Fruit fly (Drosophila melanogaster) whole organism, embryonic: ENCODE results near the gene Oatp26F.

Experiments
- Asciz ChIP-seq: fragments of 200-800 bp; sonication (Bioruptor generic); optimal IDR thresholded peaks from 2 replicates; lab custom pipeline; 2017; ENCODE audit warnings: missing biosample characterization, mild to moderate bottlenecking, missing genetic modification characterization, missing genetic modification reagents
- BEAF-32 ChIP-seq: fragments of 200-800 bp; sonication (Bioruptor generic); optimal IDR thresholded peaks from 3 replicates; lab custom pipeline; 2017; ENCODE audit warnings: missing biosample characterization, missing genetic modification characterization, mild to moderate bottlenecking, moderate library complexity, missing genetic modification reagents
- CG10274 ChIP-seq: fragments of 200-800 bp; sonication (Bioruptor generic); optimal IDR thresholded peaks from 3 replicates; lab custom pipeline; 2017; ENCODE audit warnings: missing biosample characterization, mild to moderate bottlenecking, missing genetic modification characterization
- CG11456 ChIP-seq: fragments of 200-800 bp; sonication (Bioruptor generic); IDR thresholded peaks from 3 replicates; pipeline ENCODE4 v1.3.6; 2022; ENCODE audit warnings: missing biosample characterization, missing genetic modification characterization
- CG12104 ChIP-seq: fragments of 200-800 bp; sonication (Bioruptor generic); optimal IDR thresholded peaks from 3 replicates; lab custom pipeline; 2016; ENCODE audit warnings: missing biosample characterization, missing genetic modification characterization
- CG13123 ChIP-seq: fragments of 200-800 bp; sonication (Bioruptor generic); optimal IDR thresholded peaks from 2 replicates; lab custom pipeline; 2016; ENCODE audit warnings: missing biosample characterization, missing genetic modification characterization
- CG13287 ChIP-seq: fragments of 200-800 bp; sonication (Bioruptor generic); IDR thresholded peaks from 2 replicates; pipeline ENCODE4 v1.3.6; 2022; ENCODE audit warnings: missing biosample characterization, missing genetic modification characterization; ENCODE audit not compliant: partially characterized antibody
- CG14667 ChIP-seq: fragments of 200-800 bp; sonication (Bioruptor generic); IDR thresholded peaks from 2 replicates; pipeline ENCODE4 v1.3.6; 2022; ENCODE audit warnings: missing biosample characterization, missing genetic modification characterization
- CG15601 ChIP-seq: fragments of 200-800 bp; sonication (Bioruptor generic); optimal IDR thresholded peaks from 3 replicates; lab custom pipeline; 2019; ENCODE audit warnings: missing biosample characterization, mild to moderate bottlenecking, missing genetic modification characterization, moderate library complexity
- CG15696 ChIP-seq: fragments of 200-800 bp; sonication (Bioruptor generic); optimal IDR thresholded peaks from 2 replicates; lab custom pipeline; 2019; ENCODE audit warnings: missing biosample characterization, mild to moderate bottlenecking, missing genetic modification characterization, moderate library complexity
- CG18619 ChIP-seq: fragments of 200-800 bp; sonication (Bioruptor generic); optimal IDR thresholded peaks from 3 replicates; lab custom pipeline; 2017; ENCODE audit warnings: missing biosample characterization, mild to moderate bottlenecking, missing genetic modification characterization
- CG18764 ChIP-seq: fragments of 200-800 bp; sonication (Bioruptor generic); optimal IDR thresholded peaks from 3 replicates; lab custom pipeline; 2016; ENCODE audit warnings: missing biosample characterization, missing genetic modification characterization
- CG2129 ChIP-seq: fragments of 200-800 bp; sonication (Bioruptor generic); IDR thresholded peaks from 2 replicates; pipeline ENCODE4 v1.3.6; 2022; ENCODE audit warnings: missing biosample characterization, missing genetic modification characterization; ENCODE audit not compliant: partially characterized antibody
- CG31224 ChIP-seq: fragments of 200-800 bp; sonication (Bioruptor generic); IDR thresholded peaks from 2 replicates; pipeline ENCODE4 v1.3.6; 2022; ENCODE audit warnings: missing biosample characterization, missing genetic modification characterization
- CG3163 ChIP-seq: fragments of 200-800 bp; sonication (Bioruptor generic); optimal IDR thresholded peaks from 3 replicates; lab custom pipeline; 2016; ENCODE audit warnings: missing biosample characterization, missing genetic modification characterization
- CG4707 ChIP-seq: fragments of 200-800 bp; sonication (Bioruptor generic); optimal IDR thresholded peaks from 2 replicates; lab custom pipeline; 2018; ENCODE audit warnings: missing biosample characterization, mild to moderate bottlenecking, missing genetic modification characterization, moderate library complexity
- CG6254 ChIP-seq: fragments of 200-800 bp; sonication (Bioruptor generic); optimal IDR thresholded peaks from 3 replicates; lab custom pipeline; 2017; ENCODE audit warnings: mild to moderate bottlenecking, missing biosample characterization, missing genetic modification reagents, missing genetic modification characterization
- CG7357 ChIP-seq: fragments of 200-800 bp; sonication (Bioruptor generic); IDR thresholded peaks from 3 replicates; pipeline ENCODE4 v1.3.6; 2022; ENCODE audit warnings: missing biosample characterization, missing genetic modification characterization
- CG7372 ChIP-seq: fragments of 200-800 bp; sonication (Bioruptor generic); IDR thresholded peaks from 2 replicates; pipeline ENCODE4 v1.3.6; 2022; ENCODE audit warnings: missing biosample characterization, missing genetic modification characterization
- CG7745 ChIP-seq: fragments of 200-800 bp; sonication (Bioruptor generic); optimal IDR thresholded peaks from 2 replicates; lab custom pipeline; 2018; ENCODE audit warnings: missing biosample characterization, mild to moderate bottlenecking, missing genetic modification characterization, moderate library complexity
- CG7963 ChIP-seq: fragments of 200-800 bp; sonication (Bioruptor generic); IDR thresholded peaks from 3 replicates; pipeline ENCODE4 v1.3.6; 2022; ENCODE audit warnings: missing biosample characterization, missing genetic modification characterization; ENCODE audit not compliant: partially characterized antibody
- CG8281 ChIP-seq: fragments of 200-800 bp; sonication (Bioruptor generic); optimal IDR thresholded peaks from 2 replicates; lab custom pipeline; 2018; ENCODE audit warnings: missing biosample characterization, mild to moderate bottlenecking, missing genetic modification characterization, moderate library complexity
- CG8290 ChIP-seq, 3 experiments: fragments of 200-800 bp; sonication (Bioruptor generic); optimal IDR thresholded peaks; 2 replicates each; lab custom pipeline; 2016 to 2019; ENCODE audit warnings: missing biosample characterization in 3 of 3, missing genetic modification characterization in 3 of 3, mild to moderate bottlenecking in 2 of 3, moderate library complexity in 1 of 3
- CG8359 ChIP-seq: fragments of 200-800 bp; sonication (Bioruptor generic); optimal IDR thresholded peaks from 2 replicates; lab custom pipeline; 2017; ENCODE audit warnings: missing biosample characterization, mild to moderate bottlenecking, missing genetic modification characterization, borderline replicate concordance
- CG9437 ChIP-seq: fragments of 200-800 bp; sonication (Bioruptor generic); optimal IDR thresholded peaks from 2 replicates; lab custom pipeline; 2018; ENCODE audit warnings: missing biosample characterization, mild to moderate bottlenecking, missing genetic modification characterization
- CG9932 ChIP-seq: fragments of 200-800 bp; sonication (Bioruptor generic); IDR thresholded peaks from 2 replicates; pipeline ENCODE4 v1.3.6; 2022; ENCODE audit warnings: missing biosample characterization, missing genetic modification characterization
- Dll ChIP-seq: fragments of 200-800 bp; sonication (Bioruptor generic); IDR thresholded peaks from 4 replicates; pipeline ENCODE4 v1.3.6; 2022; ENCODE audit warnings: missing biosample characterization, missing genetic modification characterization; ENCODE audit not compliant: partially characterized antibody
- Dp ChIP-seq: fragments of 200-800 bp; sonication (Bioruptor generic); optimal IDR thresholded peaks from 2 replicates; lab custom pipeline; 2018; ENCODE audit warnings: missing biosample characterization, mild to moderate bottlenecking, missing genetic modification characterization, moderate library complexity
- Fer3 ChIP-seq: fragments of 200-800 bp; sonication (Bioruptor generic); optimal IDR thresholded peaks from 2 replicates; lab custom pipeline; 2018; ENCODE audit warnings: missing biosample characterization, mild to moderate bottlenecking, missing genetic modification characterization, moderate library complexity
- H15 ChIP-seq: fragments of 200-800 bp; sonication (Bioruptor generic); IDR thresholded peaks from 3 replicates; pipeline ENCODE4 v1.3.6; 2022; ENCODE audit warnings: missing biosample characterization, missing genetic modification characterization
- HLH54F ChIP-seq: fragments of 200-800 bp; sonication (Bioruptor generic); optimal IDR thresholded peaks from 3 replicates; lab custom pipeline; 2016; ENCODE audit warnings: missing biosample characterization, missing genetic modification characterization
- Lpt ChIP-seq: fragments of >200 bp; optimal IDR thresholded peaks from 2 replicates; lab custom pipeline; 2018; ENCODE audit warnings: missing biosample characterization, missing genetic modification characterization
- Opbp ChIP-seq: fragments of 200-800 bp; sonication (Bioruptor generic); IDR thresholded peaks from 3 replicates; pipeline ENCODE4 v1.3.6; 2022; ENCODE audit warnings: missing biosample characterization, missing genetic modification characterization; ENCODE audit not compliant: partially characterized antibody
- Rfx ChIP-seq: fragments of 200-800 bp; sonication (Bioruptor generic); IDR thresholded peaks from 2 replicates; pipeline ENCODE4 v1.3.6; 2022; ENCODE audit warnings: missing biosample characterization, missing genetic modification characterization
- Sox102F ChIP-seq: fragments of 200-800 bp; sonication (Bioruptor generic); optimal IDR thresholded peaks from 2 replicates; lab custom pipeline; 2018; ENCODE audit warnings: missing biosample characterization, mild to moderate bottlenecking, missing genetic modification characterization, moderate library complexity
- Trl ChIP-seq, 3 experiments: fragments of >200 bp in 2 of 3; fragments of 200-800 bp in 1 of 3; sonication (Bioruptor generic) in 1 of 3; optimal IDR thresholded peaks; 2 replicates in 1 of 3; 3 replicates in 2 of 3; lab custom pipeline; 2016 to 2017; ENCODE audit warnings: missing biosample characterization in 1 of 3, missing genetic modification characterization in 1 of 3
- ap ChIP-seq: fragments of 200-800 bp; sonication (Bioruptor generic); IDR thresholded peaks from 2 replicates; pipeline ENCODE4 v1.3.6; 2022; ENCODE audit warnings: missing biosample characterization, missing genetic modification characterization
- cad ChIP-seq: fragments of >200 bp; optimal IDR thresholded peaks from 2 replicates; lab custom pipeline; 2017; ENCODE audit warnings: missing biosample characterization, missing genetic modification characterization
- dm ChIP-seq: fragments of 200-800 bp; sonication (Bioruptor generic); optimal IDR thresholded peaks from 3 replicates; lab custom pipeline; 2016; ENCODE audit warnings: missing biosample characterization, missing genetic modification characterization
- gfzf ChIP-seq: fragments of 200-800 bp; sonication (Bioruptor generic); optimal IDR thresholded peaks from 2 replicates; lab custom pipeline; 2016; ENCODE audit warnings: missing biosample characterization, mild to moderate bottlenecking, missing genetic modification characterization, moderate library complexity
- gsb ChIP-seq: fragments of 200-800 bp; sonication (Bioruptor generic); IDR thresholded peaks from 2 replicates; pipeline ENCODE4 v1.3.6; 2022; ENCODE audit warnings: missing biosample characterization, missing genetic modification characterization
- gsb-n ChIP-seq: fragments of 200-800 bp; sonication (Bioruptor generic); optimal IDR thresholded peaks from 3 replicates; lab custom pipeline; 2018; ENCODE audit warnings: missing biosample characterization, mild to moderate bottlenecking, missing genetic modification characterization
- lola ChIP-seq, 3 experiments: fragments of >200 bp in 2 of 3; fragments of 200-800 bp in 1 of 3; sonication (Bioruptor generic) in 1 of 3; optimal IDR thresholded peaks; 2 replicates each; lab custom pipeline; 2017 to 2019; ENCODE audit warnings: missing biosample characterization in 3 of 3, missing genetic modification characterization in 3 of 3, mild to moderate bottlenecking in 1 of 3, moderate library complexity in 1 of 3
- pum ChIP-seq: fragments of 200-800 bp; sonication (Bioruptor generic); optimal IDR thresholded peaks from 2 replicates; lab custom pipeline; 2016; ENCODE audit warnings: missing biosample characterization, missing genetic modification characterization
- row ChIP-seq: fragments of 200-800 bp; sonication (Bioruptor generic); IDR thresholded peaks from 3 replicates; pipeline ENCODE4 v1.3.6; 2022; ENCODE audit warnings: missing biosample characterization, missing genetic modification characterization
- sug ChIP-seq: fragments of 200-800 bp; optimal IDR thresholded peaks from 2 replicates; lab custom pipeline; 2019; ENCODE audit warnings: missing biosample characterization, mild to moderate bottlenecking, missing genetic modification characterization, moderate library complexity
- zfh1 ChIP-seq: fragments of 200-800 bp; sonication (Bioruptor generic); IDR thresholded peaks from 3 replicates; pipeline ENCODE4 v1.3.6; 2022; ENCODE audit warnings: missing biosample characterization, missing genetic modification characterization

Oatp26F gene

DNA sequence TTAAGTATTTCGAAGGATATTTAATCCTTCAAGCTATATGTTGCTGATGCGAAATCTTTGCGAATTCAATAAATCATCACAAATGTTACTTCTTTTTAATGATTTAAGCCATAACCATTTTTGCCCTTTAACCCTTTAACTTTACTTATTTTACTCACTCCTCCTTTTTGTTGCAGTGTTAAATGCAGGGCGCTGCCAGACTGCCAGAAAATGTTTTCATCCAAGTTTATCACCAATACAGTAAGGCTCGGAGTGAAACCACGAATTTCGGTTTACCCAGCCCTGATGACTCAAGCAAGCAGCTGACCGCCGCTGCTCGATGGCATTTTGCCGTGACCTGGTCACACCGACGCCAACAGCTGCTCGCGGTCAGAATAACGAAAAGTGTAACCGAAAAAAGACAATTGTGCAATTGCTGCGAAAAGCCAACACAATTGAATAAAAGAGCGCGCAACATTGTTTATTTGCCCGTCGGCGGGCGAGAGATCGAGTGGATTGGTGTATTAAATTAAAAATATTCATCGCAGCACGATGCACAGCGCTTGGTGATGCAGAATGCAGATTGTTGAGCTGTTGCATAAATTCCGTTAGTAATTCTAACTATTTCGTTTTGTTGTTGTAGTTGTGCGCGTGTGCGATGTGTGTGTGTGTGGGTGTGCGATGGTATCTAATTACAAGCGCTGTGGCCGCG lies 21.4 kb downstream of the Oatp26F start, which contains the start of gene CG11050 (continued):
- TF ChIP-seq CG2129 (GFP tag; lab: Robert Waterston, UW) = no peak
- peak; percentile 87 for TF ChIP-seq CG9932 (GFP tag; lab: Robert Waterston, UW)
- peak; percentile 55; the same call in 1 of the 2 replicates for TF ChIP-seq gsb (GFP tag; lab: Robert Waterston, UW)
- peak; percentile 81 for TF ChIP-seq CG13287 (GFP tag; lab: Robert Waterston, UW)
- peak; percentile 86 for TF ChIP-seq CG11456 (GFP tag; lab: Robert Waterston, UW)
- TF ChIP-seq CG8359 (GFP tag; lab: Kevin White, UChicago) = no peak
- TF ChIP-seq dm = peak; percentile 75
- peak; percentile 64 for TF ChIP-seq CG31224
- peak; percentile 74 for TF ChIP-seq row (GFP tag; lab: Robert Waterston, UW)
- peak; percentile 43; the same call in 1 of the 3 replicates for TF ChIP-seq H15 (GFP tag; lab: Robert Waterston, UW)
- peak; percentile 88 for TF ChIP-seq Rfx (GFP tag; lab: Robert Waterston, UW)
- TF ChIP-seq CG7372 = peak; percentile 75
- TF ChIP-seq CG9437 (GFP tag; lab: Kevin White, UChicago) = peak; percentile 36
- TF ChIP-seq Trl (optimal IDR thresholded peaks at IDR 0.05; lab: Kevin White, UChicago) = no peak
- peak; percentile 82 for TF ChIP-seq Trl (GFP tag; optimal IDR thresholded peaks at IDR 0.05; lab: Kevin White, UChicago)
- TF ChIP-seq Opbp = peak; percentile 67; the same call in 2 of the 3 replicates
- peak; percentile 65 for TF ChIP-seq Dp (GFP tag; lab: Kevin White, UChicago)
- no peak for TF ChIP-seq CG12104 (GFP tag; lab: Kevin White, UChicago)
- no peak; the same call in 2 of the 3 replicates for TF ChIP-seq CG7963 (GFP tag; lab: Robert Waterston, UW)
- TF ChIP-seq CG8281 (tag; lab: Kevin White, UChicago) = no peak
- peak; percentile 65 for TF ChIP-seq gsb-n (tag; lab: Kevin White, UChicago)
- TF ChIP-seq CG13123 (GFP tag; lab: Kevin White, UChicago) = peak; percentile 65
- TF ChIP-seq zfh1 = peak; percentile 83
- TF ChIP-seq Asciz (GFP tag; lab: Kevin White, UChicago) = peak; percentile 67
- TF ChIP-seq ap = no peak
- peak; percentile 72 for TF ChIP-seq CG18764 (GFP tag; lab: Kevin White, UChicago)
- TF ChIP-seq CG7745 (tag; lab: Kevin White, UChicago) = no peak
- peak; percentile 82 for TF ChIP-seq CG8290 (GFP tag; optimal IDR thresholded peaks at IDR 0.05; lab: Kevin White, UChicago)
- TF ChIP-seq CG8290 (tag; optimal IDR thresholded peaks at IDR 0.05; lab: Kevin White, UChicago) = peak in 1 of 2 experiments; percentile 98
- peak; percentile 90 for TF ChIP-seq gfzf (GFP tag; lab: Kevin White, UChicago)
- no peak for TF ChIP-seq CG10274 (GFP tag; lab: Kevin White, UChicago)
- peak; percentile 75 for TF ChIP-seq CG3163 (GFP tag; lab: Kevin White, UChicago)
- peak; percentile 68 for TF ChIP-seq CG6254
- peak; percentile 60 for TF ChIP-seq Fer3 (tag; lab: Kevin White, UChicago)
- TF ChIP-seq CG7357 (GFP tag; lab: Robert Waterston, UW) = peak; percentile 8; the same call in 1 of the 3 replicates
- peak in 1 of 3 experiments; percentile 20 for TF ChIP-seq lola (GFP tag; optimal IDR thresholded peaks at IDR 0.05; lab: Kevin White, UChicago)
- TF ChIP-seq CG14667 (GFP tag; lab: Robert Waterston, UW) = peak; percentile 41; the same call in 1 of the 2 replicates
- TF ChIP-seq cad (GFP tag; lab: Kevin White, UChicago) = no peak
- peak; percentile 78 for TF ChIP-seq pum
- TF ChIP-seq Sox102F (GFP tag; lab: Kevin White, UChicago) = peak; percentile 70
- no peak for TF ChIP-seq Lpt (GFP tag; lab: Kevin White, UChicago)
- peak; percentile 66 for TF ChIP-seq CG4707 (GFP tag; lab: Kevin White, UChicago)
- peak; percentile 70 for TF ChIP-seq sug (tag; lab: Kevin White, UChicago)
- peak; percentile 72 for TF ChIP-seq CG15601 (tag; lab: Kevin White, UChicago)
- TF ChIP-seq CG15696 (tag; lab: Kevin White, UChicago) = peak; percentile 49
- TF ChIP-seq CG18619 (GFP tag; lab: Kevin White, UChicago) = peak; percentile 75
- TF ChIP-seq HLH54F (GFP tag; lab: Kevin White, UChicago) = peak; percentile 84
- peak; percentile 52 for TF ChIP-seq BEAF-32
- peak; percentile 69; the same call in 3 of the 4 replicates for TF ChIP-seq Dll
